Fruit fly (Drosophila melanogaster) whole organism, embryonic: ENCODE results near the gene Aatf.

Experiments
- B-H2 ChIP-seq: fragments of 200-800 bp; sonication (Bioruptor generic); optimal IDR thresholded peaks from 2 replicates; lab custom pipeline; 2018; ENCODE audit warnings: missing biosample characterization, mild to moderate bottlenecking, missing genetic modification characterization
- Bgb ChIP-seq: fragments of 200-800 bp; sonication (Bioruptor generic); IDR thresholded peaks from 2 replicates; pipeline ENCODE4 v1.3.6; 2022; ENCODE audit warnings: missing biosample characterization, missing genetic modification characterization; ENCODE audit not compliant: partially characterized antibody
- CG1024 ChIP-seq: fragments of 200-800 bp; sonication (Bioruptor generic); IDR thresholded peaks from 2 replicates; pipeline ENCODE4 v1.3.6; 2022; ENCODE audit warnings: missing biosample characterization, missing genetic modification characterization
- CG10321 ChIP-seq: fragments of 200-800 bp; sonication (Bioruptor generic); IDR thresholded peaks from 2 replicates; pipeline ENCODE4 v1.3.6; 2022; ENCODE audit warnings: missing biosample characterization, missing genetic modification characterization
- CG12104 ChIP-seq: fragments of 200-800 bp; sonication (Bioruptor generic); optimal IDR thresholded peaks from 3 replicates; lab custom pipeline; 2016; ENCODE audit warnings: missing biosample characterization, missing genetic modification characterization
- CG13296 ChIP-seq: fragments of 200-800 bp; sonication (Bioruptor generic); optimal IDR thresholded peaks from 3 replicates; lab custom pipeline; 2018; ENCODE audit warnings: missing biosample characterization, mild to moderate bottlenecking, missing genetic modification characterization
- CG13894 ChIP-seq: fragments of 200-800 bp; sonication (Bioruptor generic); optimal IDR thresholded peaks from 3 replicates; lab custom pipeline; 2018; ENCODE audit warnings: missing biosample characterization, mild to moderate bottlenecking, missing genetic modification characterization, moderate library complexity
- CG15514 ChIP-seq: fragments of 200-800 bp; sonication (Bioruptor generic); optimal IDR thresholded peaks from 3 replicates; lab custom pipeline; 2017; ENCODE audit warnings: missing biosample characterization, missing genetic modification characterization, mild to moderate bottlenecking, moderate library complexity, missing genetic modification reagents
- CG2129 ChIP-seq: fragments of 200-800 bp; sonication (Bioruptor generic); IDR thresholded peaks from 2 replicates; pipeline ENCODE4 v1.3.6; 2022; ENCODE audit warnings: missing biosample characterization, missing genetic modification characterization; ENCODE audit not compliant: partially characterized antibody
- CG31365 ChIP-seq: fragments of 200-800 bp; sonication (Bioruptor generic); optimal IDR thresholded peaks from 2 replicates; lab custom pipeline; 2018; ENCODE audit warnings: missing biosample characterization, mild to moderate bottlenecking, missing genetic modification characterization
- CG34376 ChIP-seq: fragments of 200-800 bp; sonication (Bioruptor generic); optimal IDR thresholded peaks from 2 replicates; lab custom pipeline; 2018; ENCODE audit warnings: missing biosample characterization, mild to moderate bottlenecking, missing genetic modification characterization
- CG4424 ChIP-seq: fragments of 200-800 bp; sonication (Bioruptor generic); optimal IDR thresholded peaks from 3 replicates; lab custom pipeline; 2016; ENCODE audit warnings: missing biosample characterization, missing genetic modification characterization
- CG7271 ChIP-seq: fragments of 200-800 bp; sonication (Bioruptor generic); optimal IDR thresholded peaks from 2 replicates; lab custom pipeline; 2018; ENCODE audit warnings: missing biosample characterization, mild to moderate bottlenecking, missing genetic modification characterization, moderate library complexity
- CG7745 ChIP-seq: fragments of 200-800 bp; sonication (Bioruptor generic); optimal IDR thresholded peaks from 2 replicates; lab custom pipeline; 2018; ENCODE audit warnings: missing biosample characterization, mild to moderate bottlenecking, missing genetic modification characterization, moderate library complexity
- CG7839 ChIP-seq: fragments of 200-800 bp; sonication (Bioruptor generic); optimal IDR thresholded peaks from 3 replicates; lab custom pipeline; 2018; ENCODE audit warnings: missing biosample characterization, mild to moderate bottlenecking, missing genetic modification characterization, moderate library complexity
- CG8944 ChIP-seq: fragments of 200-800 bp; sonication (Bioruptor generic); optimal IDR thresholded peaks from 3 replicates; lab custom pipeline; 2016; ENCODE audit warnings: missing biosample characterization, missing genetic modification characterization
- D19B ChIP-seq: fragments of 200-800 bp; sonication (Bioruptor generic); optimal IDR thresholded peaks from 2 replicates; lab custom pipeline; 2017; ENCODE audit warnings: missing biosample characterization, mild to moderate bottlenecking, missing genetic modification characterization
- Dad ChIP-seq: fragments of 200-800 bp; sonication (Bioruptor generic); optimal IDR thresholded peaks from 3 replicates; lab custom pipeline; 2016; ENCODE audit warnings: missing biosample characterization, missing genetic modification characterization
- E2f2 ChIP-seq: fragments of 200-800 bp; sonication (Bioruptor generic); IDR thresholded peaks from 2 replicates; pipeline ENCODE4 v1.3.6; 2022; ENCODE audit warnings: missing biosample characterization, missing genetic modification characterization
- MBD-R2 ChIP-seq: fragments of 200-800 bp; sonication (Bioruptor generic); IDR thresholded peaks from 2 replicates; pipeline ENCODE4 v1.3.6; 2022; ENCODE audit warnings: missing biosample characterization, missing genetic modification characterization
- Max ChIP-seq: fragments of 200-800 bp; sonication (Bioruptor generic); optimal IDR thresholded peaks from 2 replicates; lab custom pipeline; 2016; ENCODE audit warnings: missing biosample characterization, mild to moderate bottlenecking, missing genetic modification characterization
- Med ChIP-seq: fragments of 200-800 bp; sonication (Bioruptor generic); peaks from one replicate; lab custom pipeline; 2016; ENCODE audit warnings: missing biosample characterization, missing genetic modification characterization, mild to moderate bottlenecking, inconsistent platforms, moderate library complexity
- Nf-YB ChIP-seq: fragments of 200-800 bp; sonication (Bioruptor generic); optimal IDR thresholded peaks from 3 replicates; lab custom pipeline; 2019; ENCODE audit warnings: missing biosample characterization, mild to moderate bottlenecking, missing genetic modification characterization, moderate library complexity
- NfI ChIP-seq: fragments of 200-800 bp; sonication (Bioruptor generic); optimal IDR thresholded peaks from 3 replicates; lab custom pipeline; 2018; ENCODE audit warnings: missing biosample characterization, mild to moderate bottlenecking, missing genetic modification characterization, moderate library complexity
- PHDP ChIP-seq: fragments of 200-800 bp; sonication (Bioruptor generic); optimal IDR thresholded peaks from 3 replicates; lab custom pipeline; 2018; ENCODE audit warnings: missing biosample characterization, mild to moderate bottlenecking, missing genetic modification characterization, moderate library complexity
- Pdp1 ChIP-seq, 2 experiments: fragments of 200-800 bp; sonication (Bioruptor generic); optimal IDR thresholded peaks; 3 replicates each; lab custom pipeline; 2016; ENCODE audit warnings: missing biosample characterization in 2 of 2, missing genetic modification characterization in 2 of 2, mild to moderate bottlenecking in 1 of 2, moderate library complexity in 1 of 2
- Rx ChIP-seq: fragments of 200-800 bp; sonication (Bioruptor generic); IDR thresholded peaks from 2 replicates; pipeline ENCODE4 v1.3.6; 2022; ENCODE audit warnings: missing biosample characterization, missing genetic modification characterization
- Sry-β ChIP-seq: fragments of 200-800 bp; sonication (Bioruptor generic); optimal IDR thresholded peaks from 2 replicates; lab custom pipeline; 2018; ENCODE audit warnings: missing biosample characterization, mild to moderate bottlenecking, missing genetic modification characterization, moderate library complexity
- Ssrp ChIP-seq: fragments of 200-800 bp; sonication (Bioruptor generic); optimal IDR thresholded peaks from 2 replicates; lab custom pipeline; 2018; ENCODE audit warnings: missing biosample characterization, mild to moderate bottlenecking, missing genetic modification characterization, moderate library complexity
- aop ChIP-seq: fragments of 200-800 bp; sonication (Bioruptor generic); IDR thresholded peaks from 2 replicates; pipeline ENCODE4 v1.3.6; 2022; ENCODE audit warnings: missing biosample characterization, missing genetic modification characterization
- crp ChIP-seq, 2 experiments: fragments of 200-800 bp; sonication (Bioruptor generic); optimal IDR thresholded peaks; 2 replicates in 1 of 2; 3 replicates in 1 of 2; lab custom pipeline; 2017; ENCODE audit warnings: missing biosample characterization in 2 of 2, missing genetic modification characterization in 2 of 2, mild to moderate bottlenecking in 1 of 2, moderate library complexity in 1 of 2
- exex ChIP-seq: fragments of 200-800 bp; sonication (Bioruptor generic); optimal IDR thresholded peaks from 4 replicates; lab custom pipeline; 2018; ENCODE audit warnings: missing biosample characterization, mild to moderate bottlenecking, missing genetic modification characterization, moderate library complexity
- gce ChIP-seq: fragments of 200-800 bp; sonication (Bioruptor generic); IDR thresholded peaks from 3 replicates; pipeline ENCODE4 v1.3.6; 2022; ENCODE audit warnings: missing biosample characterization, missing genetic modification characterization
- hb ChIP-seq: fragments of 200-800 bp; sonication (Bioruptor generic); IDR thresholded peaks from 3 replicates; pipeline ENCODE4 v1.3.6; 2022; ENCODE audit warnings: missing biosample characterization, missing genetic modification characterization; ENCODE audit not compliant: partially characterized antibody
- hkb ChIP-seq, 2 experiments: fragments of 200-800 bp in 1 of 2; fragments of >200 bp in 1 of 2; sonication (Bioruptor generic) in 1 of 2; IDR thresholded peaks in 1 of 2; optimal IDR thresholded peaks in 1 of 2; 2 replicates each; pipeline versions ENCODE4 v1.3.6 to Lab custom; 2017 to 2022; ENCODE audit warnings: missing biosample characterization in 1 of 2, missing genetic modification characterization in 1 of 2
- kah ChIP-seq: fragments of 200-800 bp; sonication (Bioruptor generic); optimal IDR thresholded peaks from 2 replicates; lab custom pipeline; 2018; ENCODE audit warnings: missing biosample characterization, mild to moderate bottlenecking, missing genetic modification characterization
- kay ChIP-seq: fragments of 200-800 bp; sonication (Bioruptor generic); optimal IDR thresholded peaks from 2 replicates; lab custom pipeline; 2016; ENCODE audit warnings: missing biosample characterization, missing genetic modification characterization
- maf-S ChIP-seq: fragments of 200-800 bp; sonication (Bioruptor generic); optimal IDR thresholded peaks from 2 replicates; lab custom pipeline; 2016; ENCODE audit warnings: missing biosample characterization, missing genetic modification characterization
- mirr ChIP-seq: fragments of 200-800 bp; sonication (Bioruptor generic); optimal IDR thresholded peaks from 3 replicates; lab custom pipeline; 2018; ENCODE audit warnings: missing biosample characterization, mild to moderate bottlenecking, missing genetic modification characterization
- oc ChIP-seq: fragments of 200-800 bp; sonication (Bioruptor generic); optimal IDR thresholded peaks from 2 replicates; lab custom pipeline; 2018; ENCODE audit warnings: missing biosample characterization, mild to moderate bottlenecking, missing genetic modification characterization, moderate library complexity
- otp ChIP-seq: fragments of 200-800 bp; sonication (Bioruptor generic); IDR thresholded peaks from 3 replicates; pipeline ENCODE4, ENCODE4 v1.3.6; 2022; ENCODE audit warnings: missing biosample characterization, missing genetic modification characterization
- pnt ChIP-seq: fragments of 200-800 bp; sonication (Bioruptor generic); optimal IDR thresholded peaks from 3 replicates; lab custom pipeline; 2016; ENCODE audit warnings: missing biosample characterization, missing genetic modification characterization
- sug ChIP-seq: fragments of 200-800 bp; optimal IDR thresholded peaks from 2 replicates; lab custom pipeline; 2019; ENCODE audit warnings: missing biosample characterization, mild to moderate bottlenecking, missing genetic modification characterization, moderate library complexity
- tin ChIP-seq: fragments of 200-800 bp; sonication (Bioruptor generic); optimal IDR thresholded peaks from 3 replicates; lab custom pipeline; 2016; ENCODE audit warnings: missing biosample characterization, missing genetic modification characterization

Aatf gene

DNA sequence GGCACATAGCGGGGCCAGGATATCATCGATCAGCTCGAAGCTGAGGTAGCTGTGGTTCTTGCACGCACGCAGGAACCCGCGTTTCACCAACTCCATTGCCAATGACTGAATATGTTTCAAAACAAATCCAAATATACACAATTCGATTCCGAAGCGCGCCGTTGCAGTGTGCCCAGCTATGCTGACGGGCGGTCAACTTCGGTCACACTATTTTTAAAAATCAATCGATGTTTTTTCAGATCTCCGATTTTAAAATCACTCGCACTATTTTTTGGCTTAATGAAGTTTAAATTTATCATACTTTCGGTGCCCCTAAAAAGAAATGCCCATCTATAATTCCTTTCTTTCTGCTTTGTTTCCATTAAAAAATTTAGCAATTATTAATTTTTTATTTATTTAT is 40.0 kb upstream of the Aatf start, which contains the start of gene Nse1 (continued):
- TF ChIP-seq crp (GFP tag; optimal IDR thresholded peaks at IDR 0.05; lab: Kevin White, UChicago) (peak in 1 of 2 experiments; percentile 1), E2f2 (GFP tag; lab: Robert Waterston, UW) (peak; percentile 97)
- TF ChIP-seq, all 482 proteins: peak for 60

DNA sequence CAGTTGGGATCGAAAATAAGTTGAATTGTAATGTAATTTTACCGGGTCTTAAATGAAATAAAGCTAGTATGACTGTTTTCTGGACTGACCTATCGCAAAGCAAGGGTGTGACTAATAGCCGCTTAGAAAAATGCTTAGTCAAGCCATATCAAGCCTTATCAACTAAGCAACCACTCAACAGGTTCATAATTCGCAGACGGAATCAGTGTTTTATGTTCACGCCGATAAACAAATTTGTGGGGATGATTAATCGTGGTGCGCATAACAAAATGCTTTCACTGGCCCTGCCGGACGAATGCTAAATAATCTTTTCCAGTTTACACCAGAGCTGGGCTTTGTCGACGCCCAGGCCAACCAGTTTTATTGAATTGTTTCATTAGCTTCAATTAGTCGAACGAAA is 34.5 kb upstream of the Aatf start:
- TF ChIP-seq Med (GFP tag; lab: Kevin White, UChicago) (peak; percentile 28), aop (GFP tag; lab: Robert Waterston, UW) (no peak), otp (GFP tag; lab: Robert Waterston, UW) (0 out of 3 replicates have a peak, but pooled peaks have one; percentile 41), Bgb (GFP tag; lab: Robert Waterston, UW) (no peak), B-H2 (peak; percentile 19), Pdp1 (GFP tag; optimal IDR thresholded peaks at IDR 0.05; lab: Kevin White, UChicago) (peak in 1 of 2 experiments; percentile 39), exex (tag; lab: Kevin White, UChicago) (peak; percentile 87), sug (tag; lab: Kevin White, UChicago) (peak; percentile 61), Rx (GFP tag; lab: Robert Waterston, UW) (no peak), CG34376 (peak; percentile 74), hkb (optimal IDR thresholded peaks at IDR 0.05; lab: Kevin White, UChicago) (no peak), hkb (GFP tag; IDR thresholded peaks at IDR 0.05; lab: Robert Waterston, UW) (no peak), CG15514 (GFP tag; lab: Kevin White, UChicago) (peak; percentile 71), CG13296 (peak; percentile 18), mirr (GFP tag; lab: Kevin White, UChicago) (peak; percentile 71)

DNA sequence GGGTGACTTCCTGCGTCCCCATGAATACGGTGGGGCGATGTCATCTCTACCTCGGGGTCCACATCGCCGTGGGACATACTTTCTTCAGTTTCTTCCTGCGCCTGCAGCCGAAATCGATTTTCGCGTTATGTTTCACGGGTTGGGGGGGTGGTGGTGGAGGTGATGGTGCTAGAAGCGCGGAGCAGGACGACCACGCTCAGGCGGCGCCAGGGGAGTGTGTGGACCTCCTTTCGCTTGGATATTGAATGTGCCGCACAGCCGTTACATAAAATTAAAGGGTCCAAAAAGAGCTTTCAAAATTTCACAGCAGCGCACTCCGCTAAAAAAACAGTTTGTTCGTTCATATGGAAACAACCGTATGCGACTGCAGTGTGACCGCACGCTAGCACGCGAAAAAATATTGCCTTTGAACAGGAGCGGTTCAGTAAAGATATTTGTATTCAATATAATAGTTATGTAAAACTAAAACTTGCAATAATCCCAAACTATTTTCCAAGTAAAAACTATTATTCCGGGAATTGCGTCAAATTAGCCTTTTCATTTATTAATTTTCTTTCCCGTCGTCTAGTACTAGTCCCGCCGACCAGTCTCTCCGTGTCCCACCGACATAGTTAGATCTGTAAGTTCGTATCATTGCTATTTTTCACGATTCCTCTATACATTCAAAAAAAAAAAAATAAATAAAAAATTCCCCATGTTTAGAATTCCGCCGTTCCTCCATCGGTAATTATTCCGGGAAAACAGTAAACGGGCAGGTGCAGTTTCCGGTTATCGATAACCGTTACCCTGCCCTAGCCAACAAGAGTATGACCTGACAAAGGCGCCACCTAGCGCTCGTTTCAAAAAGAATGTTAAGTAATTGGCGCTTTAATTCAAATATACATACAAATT is 33.2 kb upstream of the Aatf start, which contains the start of gene Nhe3:
Gene Nhe3, minus strand, starts transcription at position 373 of the 891 bp plus-strand sequence.
- TF ChIP-seq NfI: peak; percentile 75
- TF ChIP-seq gce (GFP tag; lab: Robert Waterston, UW): peak; percentile 71; the same call in 1 of the 3 replicates
- no peak for TF ChIP-seq kah (GFP tag; lab: Kevin White, UChicago)
- TF ChIP-seq tin (GFP tag; lab: Kevin White, UChicago): peak; percentile 89
- peak; percentile 74 for TF ChIP-seq kay (GFP tag; lab: Kevin White, UChicago)
- TF ChIP-seq PHDP (tag; lab: Kevin White, UChicago): peak; percentile 71
- peak; percentile 34 for TF ChIP-seq Nf-YB
- TF ChIP-seq maf-S (GFP tag; lab: Kevin White, UChicago): peak; percentile 59
- no peak for TF ChIP-seq Sry-β (GFP tag; lab: Kevin White, UChicago)
- TF ChIP-seq hb (GFP tag; lab: Robert Waterston, UW): no peak
- peak; percentile 81 for TF ChIP-seq CG4424 (GFP tag; lab: Kevin White, UChicago)
- TF ChIP-seq CG7745 (tag; lab: Kevin White, UChicago): no peak
- peak; percentile 86 for TF ChIP-seq Max
- peak; percentile 28 for TF ChIP-seq CG7271 (tag; lab: Kevin White, UChicago)
- peak; percentile 57 for TF ChIP-seq pnt (GFP tag; lab: Kevin White, UChicago)
- TF ChIP-seq CG31365 (tag; lab: Kevin White, UChicago): no peak
- no peak for TF ChIP-seq CG2129 (GFP tag; lab: Robert Waterston, UW)
- TF ChIP-seq sug (tag; lab: Kevin White, UChicago): peak; percentile 78
- peak; percentile 40; the same call in 1 of the 2 replicates for TF ChIP-seq CG10321
- TF ChIP-seq CG7839 (tag; lab: Kevin White, UChicago): peak; percentile 85
- TF ChIP-seq Med (GFP tag; lab: Kevin White, UChicago): peak; percentile 97
- peak; percentile 85 for TF ChIP-seq Dad (GFP tag; lab: Kevin White, UChicago)
- peak; percentile 65 for TF ChIP-seq D19B (GFP tag; lab: Kevin White, UChicago)
- no peak for TF ChIP-seq CG13894 (tag; lab: Kevin White, UChicago)
- peak; percentile 84 for TF ChIP-seq Ssrp
- peak; percentile 73 for TF ChIP-seq CG12104 (GFP tag; lab: Kevin White, UChicago)
- peak; percentile 68 for TF ChIP-seq CG8944
- TF ChIP-seq MBD-R2 (GFP tag; lab: Robert Waterston, UW): peak; percentile 77
- TF ChIP-seq CG1024 (GFP tag; lab: Robert Waterston, UW): peak; percentile 68; the same call in 1 of the 2 replicates
- peak; percentile 27 for TF ChIP-seq oc (tag; lab: Kevin White, UChicago)
